Worm (Caenorhabditis elegans) whole organism, young adult: Measurements from ENCODE around the gene F43C11.3.

ENCODE experiments used
- B0019.2 ChIP-seq: fragments of 200-800 bp; sonication (Bioruptor generic); conservative IDR thresholded peaks from 2 replicates; pipeline ENCODE4 v1.3.6; 2022; ENCODE audit warnings: missing genetic modification reagents, missing genetic modification characterization, missing compliant biosample characterization
- B0261.1 ChIP-seq: sonication (generic microtip); optimal IDR thresholded peaks from 2 replicates; lab custom pipeline; 2016; ENCODE audit warnings: mild to moderate bottlenecking, missing genetic modification characterization, moderate library complexity, missing compliant biosample characterization
- B0336.3 ChIP-seq: fragments of 200-800 bp; sonication (Bioruptor generic); IDR thresholded peaks from 2 replicates; pipeline ENCODE4 v1.3.6; 2022; ENCODE audit warnings: missing genetic modification characterization, missing compliant biosample characterization
- C06A6.2 ChIP-seq: fragments of 200-800 bp; sonication (Bioruptor generic); conservative IDR thresholded peaks from 2 replicates; pipeline ENCODE4 v1.3.6; 2022; ENCODE audit warnings: missing genetic modification characterization, missing compliant biosample characterization
- C17E4.6 ChIP-seq: fragments of 200-800 bp; sonication (Bioruptor generic); IDR thresholded peaks from 2 replicates; pipeline ENCODE4 v1.3.6; 2022; ENCODE audit warnings: missing genetic modification reagents, missing genetic modification characterization, missing compliant biosample characterization
- F22D6.2 ChIP-seq: sonication (generic microtip); optimal IDR thresholded peaks from 2 replicates; lab custom pipeline; 2016; ENCODE audit warnings: mild to moderate bottlenecking, missing genetic modification characterization, missing compliant biosample characterization
- F39B2.1 ChIP-seq: fragments of 200-800 bp; sonication (Bioruptor generic); IDR thresholded peaks from 2 replicates; pipeline ENCODE4 v1.3.6; 2022; ENCODE audit warnings: missing genetic modification reagents, missing genetic modification characterization, missing compliant biosample characterization
- F52B5.7 ChIP-seq: sonication (generic microtip); optimal IDR thresholded peaks from 2 replicates; lab custom pipeline; 2016; ENCODE audit warnings: mild to moderate bottlenecking, missing genetic modification characterization, missing compliant biosample characterization
- T07F8.4 ChIP-seq: sonication (generic microtip); optimal IDR thresholded peaks from 2 replicates; lab custom pipeline; 2016; ENCODE audit warnings: mild to moderate bottlenecking, missing genetic modification characterization, moderate library complexity, missing compliant biosample characterization
- Y53F4B.3 ChIP-seq: fragments of 200-800 bp; sonication (Bioruptor generic); IDR thresholded peaks from 2 replicates; pipeline ENCODE4 v1.3.6; 2022; ENCODE audit warnings: missing genetic modification reagents, missing genetic modification characterization, missing compliant biosample characterization
- Y79H2A.3 ChIP-seq: fragments of 200-800 bp; sonication (Bioruptor generic); conservative IDR thresholded peaks from 2 replicates; pipeline ENCODE4 v1.3.6; 2022; ENCODE audit warnings: missing genetic modification reagents, missing genetic modification characterization, missing compliant biosample characterization
- Y95B8A.8 ChIP-seq: fragments of 200-800 bp; sonication (Bioruptor generic); IDR thresholded peaks from 2 replicates; pipeline ENCODE4 v1.3.6; 2022; ENCODE audit warnings: missing genetic modification reagents, missing genetic modification characterization, missing compliant biosample characterization
- ama-1 ChIP-seq, 3 experiments: fragments of 150-350 bp in 1 of 3; sonication (generic microtip) in 2 of 3; optimal IDR thresholded peaks; 2 replicates each; lab custom pipeline; 2014 to 2018; ENCODE audit warnings: missing biosample characterization in 2 of 3, missing genetic modification characterization in 2 of 3, missing genetic modification reagents in 2 of 3
- aptf-2 ChIP-seq: fragments of 200-800 bp; sonication (Bioruptor generic); conservative IDR thresholded peaks from 2 replicates; pipeline ENCODE4 v1.3.6; 2022; ENCODE audit warnings: missing genetic modification reagents, missing genetic modification characterization, missing compliant biosample characterization
- bed-1 ChIP-seq: fragments of 200-800 bp; sonication (Bioruptor generic); IDR thresholded peaks from 2 replicates; pipeline ENCODE4 v1.3.6; 2022; ENCODE audit warnings: missing genetic modification reagents, missing genetic modification characterization, missing compliant biosample characterization
- ceh-27 ChIP-seq: fragments of 200-800 bp; sonication (Bioruptor generic); optimal IDR thresholded peaks from 2 replicates; lab custom pipeline; 2018; ENCODE audit warnings: mild to moderate bottlenecking, missing genetic modification characterization, moderate library complexity, missing compliant biosample characterization
- ceh-79 ChIP-seq: sonication (generic microtip); optimal IDR thresholded peaks from 2 replicates; lab custom pipeline; 2017; ENCODE audit warnings: mild to moderate bottlenecking, missing genetic modification characterization, missing compliant biosample characterization
- dpff-1 ChIP-seq: sonication (generic microtip); optimal IDR thresholded peaks from 2 replicates; lab custom pipeline; 2017; ENCODE audit warnings: mild to moderate bottlenecking, missing genetic modification characterization, missing compliant biosample characterization
- egrh-3 ChIP-seq: fragments of 200-800 bp; sonication (Bioruptor generic); IDR thresholded peaks from 2 replicates; pipeline ENCODE4 v1.3.6; 2022; ENCODE audit warnings: missing genetic modification reagents, missing genetic modification characterization, missing compliant biosample characterization
- ekl-4 ChIP-seq: fragments of 200-800 bp; sonication (Bioruptor generic); IDR thresholded peaks from 2 replicates; pipeline ENCODE4 v1.3.6; 2022; ENCODE audit warnings: missing genetic modification reagents, missing genetic modification characterization, missing compliant biosample characterization
- him-1 ChIP-seq: sonication (generic microtip); optimal IDR thresholded peaks from 2 replicates; lab custom pipeline; 2016; ENCODE audit warnings: missing genotype, missing genetic modification reagents, missing genetic modification characterization, missing compliant biosample characterization
- hlh-12 ChIP-seq: sonication (generic microtip); optimal IDR thresholded peaks from 2 replicates; lab custom pipeline; 2016; ENCODE audit warnings: missing genetic modification characterization, missing compliant biosample characterization
- hlh-26 ChIP-seq: fragments of 200-800 bp; sonication (Bioruptor generic); conservative IDR thresholded peaks from 2 replicates; pipeline ENCODE4 v1.3.6; 2022; ENCODE audit warnings: missing genetic modification reagents, missing genetic modification characterization, missing compliant biosample characterization
- let-607 ChIP-seq, 2 experiments: fragments of 200-800 bp in 1 of 2; sonication (Bioruptor generic) in 1 of 2; sonication (generic microtip) in 1 of 2; optimal IDR thresholded peaks; 2 replicates each; lab custom pipeline; 2016 to 2018; ENCODE audit warnings: mild to moderate bottlenecking in 2 of 2, missing compliant biosample characterization in 2 of 2, missing genetic modification characterization in 2 of 2, moderate library complexity in 2 of 2, missing genotype in 1 of 2
- lin-26 ChIP-seq: fragments of 200-800 bp; sonication (Bioruptor generic); IDR thresholded peaks from 2 replicates; pipeline ENCODE4 v1.3.6; 2022; ENCODE audit warnings: missing genetic modification reagents, missing genetic modification characterization, missing compliant biosample characterization
- lin-35 ChIP-seq, 3 experiments: fragments of 150-350 bp in 2 of 3; sonication (generic microtip) in 1 of 3; optimal IDR thresholded peaks; 2 replicates each; lab custom pipeline; 2014 to 2018; ENCODE audit warnings: missing biosample characterization in 3 of 3, missing genetic modification characterization in 3 of 3, missing genetic modification reagents in 3 of 3
- lin-54 ChIP-seq: fragments of 200-800 bp; sonication (Bioruptor generic); optimal IDR thresholded peaks from 2 replicates; lab custom pipeline; 2018; ENCODE audit warnings: mild to moderate bottlenecking, missing genetic modification characterization, missing compliant biosample characterization
- lsl-1 ChIP-seq: fragments of 200-800 bp; sonication (Bioruptor generic); optimal IDR thresholded peaks from 2 replicates; lab custom pipeline; 2018; ENCODE audit warnings: mild to moderate bottlenecking, missing genetic modification characterization, moderate library complexity, missing compliant biosample characterization
- madf-10 ChIP-seq: sonication (generic microtip); optimal IDR thresholded peaks from 2 replicates; lab custom pipeline; 2016; ENCODE audit warnings: mild to moderate bottlenecking, missing genetic modification characterization, missing compliant biosample characterization
- madf-6 ChIP-seq: fragments of 200-800 bp; sonication (Bioruptor generic); IDR thresholded peaks from 2 replicates; pipeline ENCODE4 v1.3.6; 2022; ENCODE audit warnings: missing genetic modification reagents, missing genetic modification characterization, missing compliant biosample characterization
- mes-4 ChIP-seq: sonication (generic microtip); optimal IDR thresholded peaks from 2 replicates; lab custom pipeline; 2016; ENCODE audit warnings: missing genotype, missing genetic modification characterization, missing compliant biosample characterization
- nfya-2 ChIP-seq: fragments of 200-800 bp; sonication (Bioruptor generic); IDR thresholded peaks from 2 replicates; pipeline ENCODE4 v1.3.6; 2022; ENCODE audit warnings: missing genetic modification reagents, missing genetic modification characterization, missing compliant biosample characterization
- nhr-120 ChIP-seq: fragments of 200-800 bp; sonication (Bioruptor generic); IDR thresholded peaks from 2 replicates; pipeline ENCODE4 v1.3.6; 2022; ENCODE audit warnings: missing genetic modification characterization, missing compliant biosample characterization
- nhr-179 ChIP-seq: sonication (generic microtip); optimal IDR thresholded peaks from 2 replicates; lab custom pipeline; 2016; ENCODE audit warnings: mild to moderate bottlenecking, missing genetic modification characterization, missing compliant biosample characterization
- nhr-27 ChIP-seq: fragments of 200-800 bp; sonication (Bioruptor generic); optimal IDR thresholded peaks from 2 replicates; lab custom pipeline; 2018; ENCODE audit warnings: mild to moderate bottlenecking, missing genetic modification characterization, moderate library complexity, missing compliant biosample characterization
- nhr-80 ChIP-seq: sonication (generic microtip); optimal IDR thresholded peaks from 2 replicates; lab custom pipeline; 2016; ENCODE audit warnings: missing genetic modification characterization, missing compliant biosample characterization
- nhr-90 ChIP-seq: sonication (generic microtip); optimal IDR thresholded peaks from 2 replicates; lab custom pipeline; 2016; ENCODE audit warnings: missing genotype, mild to moderate bottlenecking, missing genetic modification characterization, missing compliant biosample characterization
- pbrm-1 ChIP-seq: fragments of 200-800 bp; sonication (Bioruptor generic); IDR thresholded peaks from 2 replicates; pipeline ENCODE4 v1.3.6; 2022; ENCODE audit warnings: missing genetic modification reagents, missing genetic modification characterization, missing compliant biosample characterization
- rcor-1 ChIP-seq: fragments of 200-800 bp; sonication (Bioruptor generic); IDR thresholded peaks from 2 replicates; pipeline ENCODE4 v1.3.6; 2022; ENCODE audit warnings: missing genetic modification reagents, missing genetic modification characterization, missing compliant biosample characterization
- rpc-1 ChIP-seq, 2 experiments: fragments of 150-350 bp in 1 of 2; sonication (generic microtip) in 1 of 2; optimal IDR thresholded peaks; 2 replicates each; lab custom pipeline; 2014 to 2018; ENCODE audit warnings: missing biosample characterization in 1 of 2, missing genetic modification characterization in 1 of 2, missing genetic modification reagents in 1 of 2, missing genotype in 1 of 2
- sea-2 ChIP-seq: fragments of 200-800 bp; sonication (Bioruptor generic); IDR thresholded peaks from 2 replicates; pipeline ENCODE4 v1.3.6; 2022; ENCODE audit warnings: missing genetic modification characterization, missing compliant biosample characterization
- sptf-2 ChIP-seq: fragments of 200-800 bp; sonication (Bioruptor generic); optimal IDR thresholded peaks from 2 replicates; lab custom pipeline; 2018; ENCODE audit warnings: mild to moderate bottlenecking, missing genetic modification characterization, missing compliant biosample characterization
- tbp1 ChIP-seq: fragments of 200-800 bp; sonication (Bioruptor generic); optimal IDR thresholded peaks from 2 replicates; lab custom pipeline; 2018; ENCODE audit warnings: mild to moderate bottlenecking, missing genetic modification characterization, missing compliant biosample characterization
- zfh-2 ChIP-seq: fragments of 200-800 bp; sonication (Bioruptor generic); conservative IDR thresholded peaks from 2 replicates; pipeline ENCODE4 v1.3.6; 2022; ENCODE audit warnings: missing genetic modification reagents, missing genetic modification characterization, missing compliant biosample characterization
- ztf-26 ChIP-seq: sonication (generic microtip); optimal IDR thresholded peaks from 2 replicates; lab custom pipeline; 2017; ENCODE audit warnings: missing genetic modification characterization, missing compliant biosample characterization

F43C11.3 gene

DNA sequence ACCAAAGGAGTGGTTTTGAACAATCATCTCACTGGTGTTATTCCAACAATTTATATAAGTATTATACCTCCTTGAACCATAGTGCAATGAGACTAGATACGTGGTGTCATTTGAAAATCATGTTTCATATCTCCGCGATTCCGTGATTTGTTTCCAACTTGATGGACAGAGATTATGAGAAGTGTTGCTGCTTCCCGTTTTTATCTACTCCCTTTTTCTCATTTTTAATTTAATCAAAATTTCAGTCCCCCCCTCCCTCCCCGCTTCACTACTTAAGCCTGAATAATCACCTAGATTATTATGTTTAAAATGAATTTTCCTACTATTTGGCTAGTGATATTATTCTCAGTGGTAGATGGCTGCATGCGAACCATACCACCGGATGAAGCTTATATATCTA, 19.0 kb downstream of the F43C11.3 start, which contains the start of gene F16G10.3:
TSS of gene F16G10.3 (plus strand) at position 301 of the 400 bp plus-strand sequence.
- no peak for TF ChIP-seq lin-26 (GFP tag; lab: Robert Waterston, UW)
- TF ChIP-seq madf-6 (GFP tag; lab: Robert Waterston, UW), result no peak
- TF ChIP-seq rcor-1 (GFP tag; lab: Robert Waterston, UW), result no peak
- no peak for TF ChIP-seq sea-2
- no peak for TF ChIP-seq tbp1 (GFP tag; lab: Kevin White, UChicago)
- no peak for TF ChIP-seq T07F8.4 (tag; lab: Kevin White, UChicago)
- TF ChIP-seq let-607 (tag; optimal IDR thresholded peaks at IDR 0.05; lab: Kevin White, UChicago), result no peak
- TF ChIP-seq him-1 (tag; lab: Kevin White, UChicago), result no peak
- no peak for TF ChIP-seq Y53F4B.3
- no peak for TF ChIP-seq hlh-26 (GFP tag; lab: Robert Waterston, UW)
- TF ChIP-seq Y95B8A.8 (GFP tag; lab: Robert Waterston, UW), result no peak
- TF ChIP-seq F52B5.7 (tag; lab: Kevin White, UChicago), result no peak
- no peak for TF ChIP-seq bed-1 (GFP tag; lab: Robert Waterston, UW)
- no peak for TF ChIP-seq nhr-27 (tag; lab: Kevin White, UChicago)
- TF ChIP-seq nhr-80 (tag; lab: Kevin White, UChicago), result no peak
- TF ChIP-seq mes-4, result no peak

DNA sequence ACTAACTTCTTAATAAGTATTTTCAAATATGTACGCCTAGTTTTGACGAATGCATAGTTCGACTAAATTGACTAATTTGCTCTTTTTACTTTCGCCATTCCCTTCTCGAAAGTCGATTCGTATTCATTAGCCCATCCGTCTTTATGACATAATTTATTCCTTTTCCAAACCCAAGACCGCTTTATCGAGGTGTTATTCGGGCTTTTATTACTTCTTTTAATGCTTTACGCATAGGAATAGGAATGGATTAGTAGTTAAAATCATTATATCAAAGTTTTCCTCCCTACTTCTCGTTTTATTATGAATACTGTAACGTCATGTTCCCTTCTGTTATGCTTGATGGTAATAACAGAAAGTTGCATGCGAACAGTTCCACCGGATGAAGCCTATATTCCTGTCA, 21.9 kb downstream of the F43C11.3 start, which contains the start of gene F16G10.2:
TSS of gene F16G10.2 (plus strand) at position 301 of the 400 bp plus-strand sequence.
- TF ChIP-seq pbrm-1 (GFP tag; lab: Robert Waterston, UW) (no peak), ceh-79 (tag; lab: Kevin White, UChicago) (no peak), C17E4.6 (no peak), ekl-4 (GFP tag; lab: Robert Waterston, UW) (no peak), B0336.3 (GFP tag; lab: Robert Waterston, UW) (no peak), B0019.2 (GFP tag; lab: Robert Waterston, UW) (no peak), nfya-2 (GFP tag; lab: Robert Waterston, UW) (no peak), lsl-1 (no peak), ama-1 (optimal IDR thresholded peaks at IDR 0.05; lab: Kevin White, UChicago) (no peak), ama-1 (GFP tag; optimal IDR thresholded peaks at IDR 0.05; lab: Kevin White, UChicago) (no peak), ztf-26 (no peak), bed-1 (GFP tag; lab: Robert Waterston, UW) (no peak), sea-2 (no peak), Y79H2A.3 (GFP tag; lab: Robert Waterston, UW) (no peak), lin-54 (GFP tag; lab: Kevin White, UChicago) (no peak), ceh-27 (no peak)
- TF ChIP-seq, all 124 proteins: peak for 0

DNA sequence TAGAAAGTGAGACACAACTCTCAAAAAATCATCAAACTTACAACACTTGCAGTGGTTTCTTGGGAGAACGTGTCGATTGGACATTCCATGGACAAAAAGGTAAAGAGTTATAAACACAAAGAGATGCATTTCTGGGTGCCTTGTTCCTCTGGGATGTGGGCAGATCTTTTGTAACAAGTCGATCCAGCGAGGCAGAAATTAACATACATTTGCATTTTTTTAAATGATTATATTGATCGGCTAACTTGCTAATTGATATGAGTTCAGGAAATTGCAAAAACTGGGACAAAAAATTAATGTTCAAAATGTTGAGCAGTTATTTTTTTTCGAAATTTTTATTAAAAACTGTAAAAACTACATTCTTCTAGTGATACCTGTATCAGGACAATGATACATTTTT, 24.6 kb downstream of the F43C11.3 start, which contains the start of gene F16G10.6:
TSS of gene F16G10.6 (minus strand) at position 101 of the 400 bp plus-strand sequence.
- TF ChIP-seq sptf-2 (GFP tag; lab: Kevin White, UChicago) (no peak), hlh-12 (tag; lab: Kevin White, UChicago) (no peak), nhr-120 (GFP tag; lab: Robert Waterston, UW) (no peak)

DNA sequence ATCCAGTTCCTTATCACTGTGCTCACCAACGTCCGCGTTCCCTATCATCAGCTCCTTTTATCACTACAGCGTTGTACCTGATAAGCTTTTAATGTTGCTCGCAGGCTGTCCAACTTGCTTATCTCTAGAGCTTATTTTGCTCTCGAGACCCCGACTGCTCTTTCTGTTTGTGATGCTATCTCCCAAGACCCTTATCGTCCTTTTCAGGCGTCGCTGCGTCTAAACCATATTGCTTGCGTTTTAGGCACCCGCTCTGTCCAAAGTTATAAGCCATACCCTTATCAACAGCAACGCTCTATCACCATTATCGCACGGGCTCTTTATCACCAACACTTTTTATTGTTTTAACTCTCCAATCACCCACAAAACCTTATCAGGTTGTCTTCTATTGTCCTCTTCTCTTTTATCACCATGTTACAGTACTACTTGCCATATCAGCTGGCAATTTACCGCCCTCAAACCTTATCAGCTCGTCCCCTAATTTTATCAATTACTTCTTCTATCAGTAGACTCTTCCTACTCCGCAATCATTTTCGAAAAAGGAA, 25.4 kb downstream of the F43C11.3 start:
- TF ChIP-seq nhr-179 (tag; lab: Kevin White, UChicago) (no peak), madf-10 (peak; percentile 41), C06A6.2 (peak; percentile 61), F22D6.2 (peak; percentile 86), ceh-27 (no peak), zfh-2 (no peak), dpff-1 (tag; lab: Kevin White, UChicago) (no peak), F39B2.1 (GFP tag; lab: Robert Waterston, UW) (no peak), lin-35 (GFP tag; optimal IDR thresholded peaks at IDR 0.05; lab: Kevin White, UChicago) (no peak), egrh-3 (GFP tag; lab: Robert Waterston, UW) (no peak), rpc-1 (optimal IDR thresholded peaks at IDR 0.05; lab: Kevin White, UChicago) (no peak), rpc-1 (tag; optimal IDR thresholded peaks at IDR 0.05; lab: Kevin White, UChicago) (no peak), aptf-2 (GFP tag; lab: Robert Waterston, UW) (no peak), B0261.1 (tag; lab: Kevin White, UChicago) (no peak), nhr-90 (tag; lab: Kevin White, UChicago) (peak; percentile 97)
